Worm (Caenorhabditis elegans) whole organism, L4 larva: Measurements from ENCODE around the gene F54D5.3.

Experiments used
- F44E2.7 ChIP-seq: fragments of 200-800 bp; sonication (Bioruptor generic); IDR thresholded peaks from 2 replicates; pipeline ENCODE4 v2.1.2; 2022; ENCODE audit warnings: missing genetic modification characterization, missing compliant biosample characterization
- F49E8.2 ChIP-seq: sonication (generic microtip); optimal IDR thresholded peaks from 2 replicates; lab custom pipeline; 2016; ENCODE audit warnings: missing compliant biosample characterization, mild to moderate bottlenecking, missing genetic modification characterization, borderline replicate concordance
- T26A8.4 ChIP-seq: fragments of 200-800 bp; sonication (Bioruptor generic); IDR thresholded peaks from 2 replicates; pipeline ENCODE4 v1.3.6; 2022; ENCODE audit warnings: missing genetic modification characterization, missing compliant biosample characterization
- Y48G9A.11 ChIP-seq: fragments of 200-800 bp; sonication (Bioruptor generic); IDR thresholded peaks from 2 replicates; pipeline ENCODE4 v1.3.6; 2022; ENCODE audit warnings: missing genetic modification reagents, missing genetic modification characterization, missing compliant biosample characterization
- arid-1 ChIP-seq: fragments of 200-800 bp; sonication (Bioruptor generic); conservative IDR thresholded peaks from 2 replicates; pipeline ENCODE4 v1.3.6; 2022; ENCODE audit warnings: missing genetic modification reagents, missing genetic modification characterization, missing compliant biosample characterization
- ceh-62 ChIP-seq: sonication (generic microtip); optimal IDR thresholded peaks from 2 replicates; lab custom pipeline; 2017; ENCODE audit warnings: missing biosample characterization, missing genetic modification characterization
- ces-1 ChIP-seq: fragments of 150-350 bp; sonication (generic microtip); optimal IDR thresholded peaks from 4 replicates; lab custom pipeline; 2014; ENCODE audit warnings: missing biosample characterization, missing genetic modification reagents, missing genetic modification characterization
- ctbp-1 ChIP-seq: fragments of 200-800 bp; sonication (Bioruptor generic); IDR thresholded peaks from 2 replicates; pipeline ENCODE4 v1.3.6; 2022; ENCODE audit warnings: missing genetic modification reagents, missing genetic modification characterization, missing compliant biosample characterization
- daf-16 ChIP-seq, 3 experiments: sonication (generic microtip); optimal IDR thresholded peaks; 2 replicates each; lab custom pipeline; 2016 to 2017; ENCODE audit warnings: missing genetic modification characterization in 3 of 3, missing genetic modification reagents in 3 of 3, mild to moderate bottlenecking in 2 of 3, missing compliant biosample characterization in 2 of 3, missing biosample characterization in 1 of 3, moderate library complexity in 1 of 3
- daf-8 ChIP-seq: fragments of 200-800 bp; sonication (Bioruptor generic); IDR thresholded peaks from 2 replicates; pipeline ENCODE4 v1.3.6; 2022; ENCODE audit warnings: missing genetic modification characterization, missing compliant biosample characterization
- dmd-6 ChIP-seq: fragments of 200-800 bp; sonication (Bioruptor generic); IDR thresholded peaks from 2 replicates; pipeline ENCODE4 v1.3.6; 2022; ENCODE audit warnings: missing genetic modification reagents, missing genetic modification characterization, missing compliant biosample characterization
- duxl-1 ChIP-seq: sonication (generic microtip); optimal IDR thresholded peaks from 2 replicates; lab custom pipeline; 2016; ENCODE audit warnings: mild to moderate bottlenecking, missing genetic modification characterization, moderate library complexity, missing compliant biosample characterization; ENCODE audit not compliant: poor library complexity
- dve-1 ChIP-seq: sonication (generic microtip); optimal IDR thresholded peaks from 2 replicates; lab custom pipeline; 2017; ENCODE audit warnings: antibody characterized with exemption, mild to moderate bottlenecking, missing genetic modification characterization, missing compliant biosample characterization; ENCODE audit not compliant: insufficient read depth
- hlh-11 ChIP-seq: fragments of 200-800 bp; sonication (Bioruptor generic); optimal IDR thresholded peaks from 2 replicates; lab custom pipeline; 2018; ENCODE audit warnings: mild to moderate bottlenecking, missing genetic modification characterization, missing compliant biosample characterization
- hlh-30 ChIP-seq: sonication (generic microtip); optimal IDR thresholded peaks from 2 replicates; lab custom pipeline; 2017; ENCODE audit warnings: antibody characterized with exemption, mild to moderate bottlenecking, missing genetic modification characterization, missing compliant biosample characterization; ENCODE audit not compliant: insufficient read depth
- hmg-1.1 ChIP-seq: fragments of 200-800 bp; sonication (Bioruptor generic); IDR thresholded peaks from 2 replicates; pipeline ENCODE4 v1.3.6; 2022; ENCODE audit warnings: missing genetic modification reagents, missing genetic modification characterization, missing compliant biosample characterization
- jun-1 ChIP-seq: fragments of 150-350 bp; optimal IDR thresholded peaks from 2 replicates; lab custom pipeline; 2014; ENCODE audit warnings: missing biosample characterization, missing genetic modification reagents, missing genetic modification characterization
- lin-38 ChIP-seq: fragments of 200-800 bp; sonication (Bioruptor generic); IDR thresholded peaks from 2 replicates; pipeline ENCODE4 v1.3.6; 2022; ENCODE audit warnings: missing genetic modification reagents, missing genetic modification characterization, missing compliant biosample characterization
- lin-39 ChIP-seq: fragments of 150-350 bp; optimal IDR thresholded peaks from 2 replicates; lab custom pipeline; 2014; ENCODE audit warnings: missing biosample characterization, missing genetic modification reagents, missing genetic modification characterization
- lsy-2 ChIP-seq, 2 experiments: fragments of 150-350 bp in 1 of 2; sonication (generic microtip) in 1 of 2; optimal IDR thresholded peaks; 2 replicates each; lab custom pipeline; 2014 to 2017; ENCODE audit warnings: missing biosample characterization in 2 of 2, missing genetic modification characterization in 2 of 2
- mdt-29 ChIP-seq: fragments of 200-800 bp; sonication (Bioruptor generic); IDR thresholded peaks from 2 replicates; pipeline ENCODE4 v1.3.6; 2022; ENCODE audit warnings: missing genetic modification reagents, missing genetic modification characterization, missing compliant biosample characterization
- mes-2 ChIP-seq: sonication (generic microtip); optimal IDR thresholded peaks from 2 replicates; lab custom pipeline; 2016; ENCODE audit warnings: missing genotype, mild to moderate bottlenecking, missing genetic modification characterization, missing compliant biosample characterization; ENCODE audit not compliant: poor library complexity, severe bottlenecking
- mxl-2 ChIP-seq: fragments of 200-800 bp; sonication (Bioruptor generic); conservative IDR thresholded peaks from 2 replicates; pipeline ENCODE4 v1.3.6; 2022; ENCODE audit warnings: missing genetic modification reagents, missing genetic modification characterization, missing compliant biosample characterization
- nhr-102 ChIP-seq: sonication (generic microtip); optimal IDR thresholded peaks from 2 replicates; lab custom pipeline; 2016; ENCODE audit warnings: mild to moderate bottlenecking, missing genetic modification characterization, moderate library complexity, missing compliant biosample characterization
- nhr-25 ChIP-seq: sonication (generic microtip); optimal IDR thresholded peaks from 2 replicates; lab custom pipeline; 2017; ENCODE audit warnings: missing genetic modification characterization, mild to moderate bottlenecking, missing compliant biosample characterization, antibody characterized with exemption, moderate library complexity, borderline replicate concordance; ENCODE audit not compliant: insufficient read depth
- nhr-48 ChIP-seq: sonication (generic microtip); optimal IDR thresholded peaks from 2 replicates; lab custom pipeline; 2016; ENCODE audit warnings: mild to moderate bottlenecking, missing genetic modification characterization, missing compliant biosample characterization
- nhr-6 ChIP-seq: fragments of 150-350 bp; optimal IDR thresholded peaks from 2 replicates; lab custom pipeline; 2014; ENCODE audit warnings: missing biosample characterization, missing genetic modification characterization
- pqm-1 ChIP-seq: sonication (generic microtip); optimal IDR thresholded peaks from 2 replicates; lab custom pipeline; 2017; ENCODE audit warnings: missing biosample characterization, missing genetic modification characterization
- rbr-2 ChIP-seq: sonication (generic microtip); optimal IDR thresholded peaks from 2 replicates; lab custom pipeline; 2016; ENCODE audit warnings: missing genotype, missing genetic modification characterization, missing compliant biosample characterization
- skn-1 ChIP-seq: fragments of 150-350 bp; optimal IDR thresholded peaks from 2 replicates; lab custom pipeline; 2014; ENCODE audit warnings: missing biosample characterization, missing genetic modification characterization
- snpc-1.2 ChIP-seq: fragments of 200-800 bp; sonication (Bioruptor generic); IDR thresholded peaks from 2 replicates; pipeline ENCODE4 v1.3.6; 2022; ENCODE audit warnings: missing genetic modification reagents, missing genetic modification characterization, missing compliant biosample characterization
- tag-97 ChIP-seq: fragments of 200-800 bp; sonication (Bioruptor generic); IDR thresholded peaks from 2 replicates; pipeline ENCODE4 v1.3.6; 2022; ENCODE audit warnings: missing genetic modification characterization, missing compliant biosample characterization
- unc-130 ChIP-seq: sonication (generic microtip); optimal IDR thresholded peaks from 2 replicates; lab custom pipeline; 2016; ENCODE audit warnings: missing genetic modification reagents, missing genetic modification characterization, missing compliant biosample characterization
- zfp-2 ChIP-seq: sonication (generic microtip); optimal IDR thresholded peaks from 2 replicates; lab custom pipeline; 2016; ENCODE audit warnings: mild to moderate bottlenecking, missing genetic modification characterization, missing compliant biosample characterization

The F54D5.3 gene

ce11 chrII:11595368-11595996 lies 23.9 kb downstream of the F54D5.3 start, which contains the start of gene gfat-1 (continued):
- TF ChIP-seq mes-2 (tag; lab: Kevin White, UChicago): peak; percentile 43
- no peak for TF ChIP-seq nhr-102 (tag; lab: Kevin White, UChicago)
- TF ChIP-seq mxl-2 (GFP tag; lab: Robert Waterston, UW): no peak
- TF ChIP-seq nhr-6 (tag; lab: Kevin White, UChicago): peak; percentile 21
- no peak for TF ChIP-seq arid-1 (GFP tag; lab: Robert Waterston, UW)
- no peak for TF ChIP-seq zfp-2 (tag; lab: Kevin White, UChicago)
- no peak for TF ChIP-seq tag-97
- TF ChIP-seq skn-1 (tag; lab: Kevin White, UChicago): no peak
- peak; percentile 57 for TF ChIP-seq hlh-30
- no peak for TF ChIP-seq lin-39
- TF ChIP-seq lin-38 (GFP tag; lab: Robert Waterston, UW): peak; percentile 16; the same call in 1 of the 2 replicates
- no peak for TF ChIP-seq F49E8.2
- TF ChIP-seq F44E2.7 (GFP tag; lab: Robert Waterston, UW): no peak

DNA sequence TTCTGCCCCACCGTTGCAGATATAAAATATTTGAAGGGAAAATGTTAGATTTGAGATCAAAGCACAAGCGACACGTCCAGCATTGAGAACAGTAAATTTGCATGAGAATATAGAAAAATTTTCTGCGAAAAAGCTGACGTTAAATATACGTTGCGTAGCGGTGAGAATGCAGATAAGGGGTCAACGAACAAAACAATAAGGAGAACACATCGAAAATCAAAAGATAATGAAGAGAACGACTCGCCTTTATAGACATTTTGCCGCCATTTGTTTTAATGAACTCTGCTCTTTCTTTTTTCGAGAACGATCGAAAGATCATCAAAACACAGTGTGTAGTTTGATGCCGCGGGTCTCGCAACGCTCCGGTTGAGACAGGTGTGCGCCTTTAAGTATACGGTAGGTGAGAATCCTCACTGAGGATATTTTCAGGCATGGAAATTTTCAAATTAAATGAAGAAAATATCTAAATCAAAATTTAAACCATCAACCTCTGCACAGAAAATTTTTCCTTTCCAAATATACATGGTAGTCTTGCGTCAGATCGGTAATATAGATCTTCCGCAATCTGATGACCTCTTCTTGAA lies 24.6 kb downstream of the F54D5.3 start:
- TF ChIP-seq duxl-1 (tag; lab: Kevin White, UChicago): no peak
- TF ChIP-seq pqm-1: peak; percentile 4
- TF ChIP-seq hmg-1.1 (GFP tag; lab: Robert Waterston, UW): no peak
- peak; percentile 45; the same call in 1 of the 2 replicates for TF ChIP-seq dmd-6 (GFP tag; lab: Robert Waterston, UW)
- 0 out of 2 replicates have a peak, but pooled peaks have one; percentile 23 for TF ChIP-seq mdt-29 (GFP tag; lab: Robert Waterston, UW)
- no peak for TF ChIP-seq F44E2.7 (GFP tag; lab: Robert Waterston, UW)
- TF ChIP-seq daf-8 (GFP tag; lab: Robert Waterston, UW): no peak
- 0 out of 2 replicates have a peak, but pooled peaks have one; percentile 22 for TF ChIP-seq Y48G9A.11 (GFP tag; lab: Robert Waterston, UW)
- TF ChIP-seq ces-1: no peak
- 0 out of 2 replicates have a peak, but pooled peaks have one; percentile 23 for TF ChIP-seq snpc-1.2 (GFP tag; lab: Robert Waterston, UW)
- TF ChIP-seq F49E8.2: peak; percentile 71
- TF ChIP-seq mes-2 (tag; lab: Kevin White, UChicago): no peak
- no peak for TF ChIP-seq rbr-2 (tag; lab: Kevin White, UChicago)
- TF ChIP-seq dve-1: peak; percentile 4
- no peak for TF ChIP-seq jun-1
- no peak for TF ChIP-seq T26A8.4 (GFP tag; lab: Robert Waterston, UW)
- TF ChIP-seq daf-16 (GFP tag; optimal IDR thresholded peaks at IDR 0.05; lab: Kevin White, UChicago): no peak
- peak; percentile 54 for TF ChIP-seq daf-16 (tag; optimal IDR thresholded peaks at IDR 0.05; lab: Kevin White, UChicago)
- no peak for TF ChIP-seq ceh-62 (tag; lab: Kevin White, UChicago)
- TF ChIP-seq lin-38 (GFP tag; lab: Robert Waterston, UW): peak; percentile 63
- peak; percentile 29 for TF ChIP-seq hlh-11
- no peak for TF ChIP-seq ctbp-1 (GFP tag; lab: Robert Waterston, UW)
- TF ChIP-seq unc-130 (GFP tag; lab: Kevin White, UChicago): peak; percentile 11
- peak in 1 of 2 experiments; percentile 36 for TF ChIP-seq lsy-2 (tag; optimal IDR thresholded peaks at IDR 0.05; lab: Kevin White, UChicago)
- TF ChIP-seq nhr-48 (tag; lab: Kevin White, UChicago): peak; percentile 41
- no peak for TF ChIP-seq zfp-2 (tag; lab: Kevin White, UChicago)
- TF ChIP-seq arid-1 (GFP tag; lab: Robert Waterston, UW): no peak
- TF ChIP-seq nhr-25 (tag; lab: Kevin White, UChicago): no peak
